Worm (Caenorhabditis elegans): ENCODE data around the gene C45B2.1.

ce11 chrX:6122026-6122425, 36.1 kb downstream of the C45B2.1 start, which contains the start of gene nnt-1:
- TF ChIP-seq ceh-16 (tag; optimal IDR thresholded peaks at IDR 0.05): no peak
- no peak for TF ChIP-seq nhr-12 (tag; optimal IDR thresholded peaks at IDR 0.05)
